Worm (Caenorhabditis elegans) whole organism, L2 larva: Measurements from ENCODE around the gene K04G11.1.

Experiments
- aly-2 ChIP-seq: fragments of 150-350 bp; optimal IDR thresholded peaks from 2 replicates; lab custom pipeline; 2014; ENCODE audit warnings: missing biosample characterization, missing genetic modification characterization
- ceh-82 ChIP-seq: fragments of 150-350 bp; optimal IDR thresholded peaks from 2 replicates; lab custom pipeline; 2014; ENCODE audit warnings: missing biosample characterization, missing genetic modification characterization
- unc-62 ChIP-seq: fragments of 150-350 bp; optimal IDR thresholded peaks from 2 replicates; lab custom pipeline; 2014; ENCODE audit warnings: missing biosample characterization, missing genetic modification reagents, missing genetic modification characterization
- zag-1 ChIP-seq: fragments of 150-350 bp; optimal IDR thresholded peaks from 2 replicates; lab custom pipeline; 2014; ENCODE audit warnings: missing biosample characterization, missing genetic modification characterization

- TF ChIP-seq aly-2 (no peak), zag-1 (tag; lab: Kevin White, UChicago) (no peak), unc-62 (GFP tag; lab: Kevin White, UChicago) (no peak), ceh-82 (tag; lab: Kevin White, UChicago) (no peak)
These were observed 21.7 kb upstream of the K04G11.1 start, which contains the start of gene prx-1 for ce11 chrX:14313627-14314026.
